Worm (Caenorhabditis elegans) whole organism, L4 larva: Measurements from ENCODE around the gene mig-39.

Experiments used
- F10B5.3 ChIP-seq: sonication (generic microtip); optimal IDR thresholded peaks from 2 replicates; lab custom pipeline; 2016; ENCODE audit warnings: mild to moderate bottlenecking, missing genetic modification characterization, missing compliant biosample characterization
- F26F4.8 ChIP-seq: fragments of 200-800 bp; sonication (Bioruptor generic); conservative IDR thresholded peaks from 2 replicates; pipeline ENCODE4 v1.3.6; 2022; ENCODE audit warnings: missing genetic modification characterization, missing compliant biosample characterization
- T26A8.4 ChIP-seq: fragments of 200-800 bp; sonication (Bioruptor generic); IDR thresholded peaks from 2 replicates; pipeline ENCODE4 v1.3.6; 2022; ENCODE audit warnings: missing genetic modification characterization, missing compliant biosample characterization
- Y105C5A.15 ChIP-seq: fragments of 200-800 bp; sonication (Bioruptor generic); IDR thresholded peaks from 2 replicates; pipeline ENCODE4 v1.3.6; 2022; ENCODE audit warnings: missing genetic modification characterization, missing compliant biosample characterization
- ZK337.2 ChIP-seq: fragments of 200-800 bp; sonication (Bioruptor generic); IDR thresholded peaks from 2 replicates; pipeline ENCODE4 v1.3.6; 2022; ENCODE audit warnings: missing genetic modification reagents, missing genetic modification characterization, missing compliant biosample characterization
- ZK546.5 ChIP-seq, 2 experiments: sonication (generic microtip); optimal IDR thresholded peaks; 2 replicates each; lab custom pipeline; 2017; ENCODE audit warnings: missing biosample characterization in 2 of 2, missing genetic modification characterization in 2 of 2
- ama-1 ChIP-seq: fragments of 150-350 bp; optimal IDR thresholded peaks from 2 replicates; lab custom pipeline; 2014; ENCODE audit warnings: inconsistent platforms, mixed read lengths
- arid-1 ChIP-seq: fragments of 200-800 bp; sonication (Bioruptor generic); conservative IDR thresholded peaks from 2 replicates; pipeline ENCODE4 v1.3.6; 2022; ENCODE audit warnings: missing genetic modification reagents, missing genetic modification characterization, missing compliant biosample characterization
- attf-4 ChIP-seq: sonication (generic microtip); optimal IDR thresholded peaks from 3 replicates; lab custom pipeline; 2017; ENCODE audit warnings: missing biosample characterization, missing genetic modification characterization
- ceh-32 ChIP-seq: sonication (generic microtip); optimal IDR thresholded peaks from 2 replicates; lab custom pipeline; 2016; ENCODE audit warnings: mild to moderate bottlenecking, missing genetic modification characterization, missing compliant biosample characterization; ENCODE audit not compliant: poor library complexity
- ceh-62 ChIP-seq: sonication (generic microtip); optimal IDR thresholded peaks from 2 replicates; lab custom pipeline; 2017; ENCODE audit warnings: missing biosample characterization, missing genetic modification characterization
- ces-1 ChIP-seq: fragments of 150-350 bp; sonication (generic microtip); optimal IDR thresholded peaks from 4 replicates; lab custom pipeline; 2014; ENCODE audit warnings: missing biosample characterization, missing genetic modification reagents, missing genetic modification characterization
- cey-2 ChIP-seq: sonication (generic microtip); optimal IDR thresholded peaks from 3 replicates; lab custom pipeline; 2017; ENCODE audit warnings: missing genetic modification characterization, mild to moderate bottlenecking, missing compliant biosample characterization, antibody characterized with exemption, borderline replicate concordance; ENCODE audit not compliant: insufficient read depth
- daf-19 ChIP-seq: fragments of 200-800 bp; sonication (Bioruptor generic); conservative IDR thresholded peaks from 2 replicates; pipeline ENCODE4 v1.3.6; 2022; ENCODE audit warnings: missing genetic modification characterization, missing compliant biosample characterization
- daf-8 ChIP-seq: fragments of 200-800 bp; sonication (Bioruptor generic); IDR thresholded peaks from 2 replicates; pipeline ENCODE4 v1.3.6; 2022; ENCODE audit warnings: missing genetic modification characterization, missing compliant biosample characterization
- dmd-8 ChIP-seq: fragments of 200-800 bp; sonication (Bioruptor generic); IDR thresholded peaks from 2 replicates; pipeline ENCODE4 v1.3.6; 2022; ENCODE audit warnings: missing genetic modification characterization, missing compliant biosample characterization
- duxl-1 ChIP-seq: sonication (generic microtip); optimal IDR thresholded peaks from 2 replicates; lab custom pipeline; 2016; ENCODE audit warnings: mild to moderate bottlenecking, missing genetic modification characterization, moderate library complexity, missing compliant biosample characterization; ENCODE audit not compliant: poor library complexity
- egl-43 ChIP-seq: fragments of 200-800 bp; sonication (Bioruptor generic); IDR thresholded peaks from 2 replicates; pipeline ENCODE4 v1.3.6; 2022; ENCODE audit warnings: missing genetic modification reagents, missing genetic modification characterization, missing compliant biosample characterization
- fkh-10 ChIP-seq: fragments of 150-350 bp; optimal IDR thresholded peaks from 2 replicates; lab custom pipeline; 2014; ENCODE audit warnings: missing biosample characterization, missing genetic modification reagents, missing genetic modification characterization
- gei-8 ChIP-seq: fragments of 200-800 bp; sonication (Bioruptor generic); optimal IDR thresholded peaks from 2 replicates; lab custom pipeline; 2018; ENCODE audit warnings: mild to moderate bottlenecking, missing genetic modification characterization, missing compliant biosample characterization
- hlh-11 ChIP-seq: fragments of 200-800 bp; sonication (Bioruptor generic); optimal IDR thresholded peaks from 2 replicates; lab custom pipeline; 2018; ENCODE audit warnings: mild to moderate bottlenecking, missing genetic modification characterization, missing compliant biosample characterization
- hmg-1.1 ChIP-seq: fragments of 200-800 bp; sonication (Bioruptor generic); IDR thresholded peaks from 2 replicates; pipeline ENCODE4 v1.3.6; 2022; ENCODE audit warnings: missing genetic modification reagents, missing genetic modification characterization, missing compliant biosample characterization
- jun-1 ChIP-seq: fragments of 150-350 bp; optimal IDR thresholded peaks from 2 replicates; lab custom pipeline; 2014; ENCODE audit warnings: missing biosample characterization, missing genetic modification reagents, missing genetic modification characterization
- lim-7 ChIP-seq: fragments of 200-800 bp; sonication (Bioruptor generic); IDR thresholded peaks from 2 replicates; pipeline ENCODE4 v1.3.6; 2022; ENCODE audit warnings: missing genetic modification characterization, missing compliant biosample characterization
- lin-15B ChIP-seq: fragments of 150-350 bp; sonication (generic microtip); optimal IDR thresholded peaks from 3 replicates; lab custom pipeline; 2014; ENCODE audit warnings: missing biosample characterization, missing genetic modification characterization
- lin-38 ChIP-seq: fragments of 200-800 bp; sonication (Bioruptor generic); IDR thresholded peaks from 2 replicates; pipeline ENCODE4 v1.3.6; 2022; ENCODE audit warnings: missing genetic modification reagents, missing genetic modification characterization, missing compliant biosample characterization
- lin-39 ChIP-seq: fragments of 150-350 bp; optimal IDR thresholded peaks from 2 replicates; lab custom pipeline; 2014; ENCODE audit warnings: missing biosample characterization, missing genetic modification reagents, missing genetic modification characterization
- lir-3 ChIP-seq: sonication (generic microtip); optimal IDR thresholded peaks from 2 replicates; lab custom pipeline; 2016; ENCODE audit warnings: mild to moderate bottlenecking, missing genetic modification characterization, missing compliant biosample characterization
- madf-5 ChIP-seq, 2 experiments: fragments of 200-800 bp; sonication (Bioruptor generic); IDR thresholded peaks; 2 replicates each; pipeline ENCODE4 v1.3.6; 2022; ENCODE audit warnings: missing compliant biosample characterization in 2 of 2, missing genetic modification characterization in 2 of 2
- mdt-29 ChIP-seq: fragments of 200-800 bp; sonication (Bioruptor generic); IDR thresholded peaks from 2 replicates; pipeline ENCODE4 v1.3.6; 2022; ENCODE audit warnings: missing genetic modification reagents, missing genetic modification characterization, missing compliant biosample characterization
- mes-2 ChIP-seq: sonication (generic microtip); optimal IDR thresholded peaks from 2 replicates; lab custom pipeline; 2016; ENCODE audit warnings: missing genotype, mild to moderate bottlenecking, missing genetic modification characterization, missing compliant biosample characterization; ENCODE audit not compliant: poor library complexity, severe bottlenecking
- mxl-2 ChIP-seq: fragments of 200-800 bp; sonication (Bioruptor generic); conservative IDR thresholded peaks from 2 replicates; pipeline ENCODE4 v1.3.6; 2022; ENCODE audit warnings: missing genetic modification reagents, missing genetic modification characterization, missing compliant biosample characterization
- nhr-10 ChIP-seq: fragments of 150-350 bp; optimal IDR thresholded peaks from 2 replicates; lab custom pipeline; 2014; ENCODE audit warnings: missing biosample characterization, missing genetic modification characterization
- nhr-111 ChIP-seq: fragments of 200-800 bp; sonication (Bioruptor generic); optimal IDR thresholded peaks from 2 replicates; lab custom pipeline; 2018; ENCODE audit warnings: mild to moderate bottlenecking, missing genetic modification characterization, missing compliant biosample characterization
- nhr-237 ChIP-seq: sonication (generic microtip); optimal IDR thresholded peaks from 2 replicates; lab custom pipeline; 2017; ENCODE audit warnings: missing biosample characterization, missing genetic modification characterization
- nhr-25 ChIP-seq: sonication (generic microtip); optimal IDR thresholded peaks from 2 replicates; lab custom pipeline; 2017; ENCODE audit warnings: missing genetic modification characterization, mild to moderate bottlenecking, missing compliant biosample characterization, antibody characterized with exemption, moderate library complexity, borderline replicate concordance; ENCODE audit not compliant: insufficient read depth
- nhr-42 ChIP-seq: fragments of 200-800 bp; sonication (Bioruptor generic); IDR thresholded peaks from 2 replicates; pipeline ENCODE4 v1.3.6; 2022; ENCODE audit warnings: missing genetic modification characterization, missing compliant biosample characterization
- nhr-48 ChIP-seq: sonication (generic microtip); optimal IDR thresholded peaks from 2 replicates; lab custom pipeline; 2016; ENCODE audit warnings: mild to moderate bottlenecking, missing genetic modification characterization, missing compliant biosample characterization
- nhr-77 ChIP-seq: fragments of 150-350 bp; optimal IDR thresholded peaks from 2 replicates; lab custom pipeline; 2014; ENCODE audit warnings: missing biosample characterization, missing genetic modification characterization
- pha-4 ChIP-seq, 2 experiments: fragments of 150-350 bp in 1 of 2; fragments of 200-800 bp in 1 of 2; sonication (Bioruptor generic) in 1 of 2; IDR thresholded peaks in 1 of 2; optimal IDR thresholded peaks in 1 of 2; 2 replicates each; pipeline versions ENCODE4 v1.3.6 to Lab custom; 2014 to 2022; ENCODE audit warnings: missing genetic modification characterization in 2 of 2, missing genetic modification reagents in 2 of 2, missing biosample characterization in 1 of 2, missing compliant biosample characterization in 1 of 2
- pqm-1 ChIP-seq: sonication (generic microtip); optimal IDR thresholded peaks from 2 replicates; lab custom pipeline; 2017; ENCODE audit warnings: missing biosample characterization, missing genetic modification characterization
- rbr-2 ChIP-seq: sonication (generic microtip); optimal IDR thresholded peaks from 2 replicates; lab custom pipeline; 2016; ENCODE audit warnings: missing genotype, missing genetic modification characterization, missing compliant biosample characterization
- sdz-12 ChIP-seq: fragments of 200-800 bp; sonication (Bioruptor generic); optimal IDR thresholded peaks from 2 replicates; lab custom pipeline; 2018; ENCODE audit warnings: mild to moderate bottlenecking, missing genetic modification characterization, missing compliant biosample characterization
- unc-39 ChIP-seq: sonication (generic microtip); optimal IDR thresholded peaks from 2 replicates; lab custom pipeline; 2017; ENCODE audit warnings: missing biosample characterization, missing genetic modification characterization
- unc-62 ChIP-seq, 3 experiments: fragments of 150-350 bp in 1 of 3; sonication (generic microtip); optimal IDR thresholded peaks in 2 of 3; peaks in 1 of 3; 1 replicate in 1 of 3; 2 replicates in 2 of 3; lab custom pipeline; 2014 to 2017; ENCODE audit warnings: missing biosample characterization in 3 of 3, missing genetic modification characterization in 3 of 3, missing genetic modification reagents in 3 of 3, missing genotype in 1 of 3
- vab-7 ChIP-seq: fragments of 200-800 bp; sonication (Bioruptor generic); IDR thresholded peaks from 2 replicates; pipeline ENCODE4 v1.3.6; 2022; ENCODE audit warnings: missing genetic modification reagents, missing genetic modification characterization, missing compliant biosample characterization
- zfp-2 ChIP-seq: sonication (generic microtip); optimal IDR thresholded peaks from 2 replicates; lab custom pipeline; 2016; ENCODE audit warnings: mild to moderate bottlenecking, missing genetic modification characterization, missing compliant biosample characterization
- zip-11 ChIP-seq: fragments of 200-800 bp; sonication (Bioruptor generic); IDR thresholded peaks from 2 replicates; pipeline ENCODE4 v1.3.6; 2022; ENCODE audit warnings: missing genetic modification characterization, missing compliant biosample characterization
- ztf-11 ChIP-seq: fragments of 150-350 bp; optimal IDR thresholded peaks from 2 replicates; lab custom pipeline; 2014; ENCODE audit warnings: missing biosample characterization, missing genetic modification characterization

Gene mig-39

DNA sequence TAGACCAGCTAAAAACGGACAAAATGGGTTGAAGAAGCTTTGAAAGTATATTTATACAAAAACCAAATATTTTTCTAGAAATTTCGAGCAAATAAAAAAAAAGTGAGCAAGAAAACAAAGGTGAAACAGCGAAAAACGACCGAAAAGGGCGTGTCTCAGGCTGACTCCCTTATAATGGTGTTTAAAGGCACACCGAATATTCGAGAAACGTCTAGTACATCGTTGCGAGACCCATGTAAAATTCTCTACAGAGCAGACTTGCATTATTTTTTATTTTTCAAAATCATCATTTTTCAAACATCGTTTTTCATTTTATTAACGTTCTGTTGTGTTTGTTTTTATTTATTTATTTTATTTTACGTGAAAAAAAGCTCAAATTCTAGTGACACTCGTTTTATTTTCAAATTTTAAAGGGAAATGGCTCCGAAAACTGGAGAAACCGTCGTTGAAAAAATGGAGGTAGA is 19.9 kb upstream of the mig-39 start, which contains the start of gene rpn-3 (continued):
- peak; percentile 95 for TF ChIP-seq mes-2 (tag; lab: Kevin White, UChicago)
- TF ChIP-seq F26F4.8 (GFP tag; lab: Robert Waterston, UW) = no peak
- peak; percentile 72; the same call in 1 of the 2 replicates for TF ChIP-seq nhr-42 (GFP tag; lab: Robert Waterston, UW)
- TF ChIP-seq nhr-237 (tag; lab: Kevin White, UChicago) = peak; percentile 37
- TF ChIP-seq fkh-10 = peak; percentile 89
- TF ChIP-seq unc-62 (GFP tag; optimal IDR thresholded peaks at IDR 0.05 in 1 of 2; lab: Kevin White, UChicago) = peak in 1 of 2 experiments; percentile 72
- TF ChIP-seq unc-62 (tag; optimal IDR thresholded peaks at IDR 0.05; lab: Kevin White, UChicago) = no peak
- TF ChIP-seq egl-43 = no peak
- TF ChIP-seq vab-7 (GFP tag; lab: Robert Waterston, UW) = no peak; the same call in 1 of the 2 replicates
- peak; percentile 48 for TF ChIP-seq lin-39
- TF ChIP-seq T26A8.4 (GFP tag; lab: Robert Waterston, UW) = peak; percentile 96
- TF ChIP-seq Y105C5A.15 (GFP tag; lab: Robert Waterston, UW) = no peak
- TF ChIP-seq dmd-8 (GFP tag; lab: Robert Waterston, UW) = no peak
- TF ChIP-seq hlh-11 (tag; lab: Kevin White, UChicago) = peak; percentile 95
- TF ChIP-seq ztf-11 (tag; lab: Kevin White, UChicago) = no peak
- peak; percentile 53 for TF ChIP-seq nhr-10 (tag; lab: Kevin White, UChicago)
- peak; percentile 70 for TF ChIP-seq nhr-25 (tag; lab: Kevin White, UChicago)
- no peak for TF ChIP-seq daf-8 (GFP tag; lab: Robert Waterston, UW)
- peak; percentile 89; the same call in 1 of the 2 replicates for TF ChIP-seq arid-1 (GFP tag; lab: Robert Waterston, UW)
- TF ChIP-seq madf-5 (GFP tag; IDR thresholded peaks at IDR 0.05; lab: Robert Waterston, UW) = no peak
- TF ChIP-seq rbr-2 (tag; lab: Kevin White, UChicago) = peak; percentile 95
- TF ChIP-seq hmg-1.1 = peak; percentile 84
- TF ChIP-seq ZK546.5 (tag; optimal IDR thresholded peaks at IDR 0.05; lab: Kevin White, UChicago) = no peak
- peak; percentile 76 for TF ChIP-seq duxl-1
- no peak for TF ChIP-seq nhr-111
- no peak for TF ChIP-seq sdz-12 (GFP tag; lab: Kevin White, UChicago)
- peak; percentile 85 for TF ChIP-seq F10B5.3 (tag; lab: Kevin White, UChicago)
- peak; percentile 61 for TF ChIP-seq lir-3 (tag; lab: Kevin White, UChicago)
- TF ChIP-seq pqm-1 (tag; lab: Kevin White, UChicago) = peak; percentile 42
- TF ChIP-seq attf-4 (tag; lab: Kevin White, UChicago) = no peak
- TF ChIP-seq jun-1 (tag; lab: Kevin White, UChicago) = peak; percentile 74
- TF ChIP-seq zfp-2 (tag; lab: Kevin White, UChicago) = peak; percentile 75
- peak; percentile 93 for TF ChIP-seq pha-4 (GFP tag; IDR thresholded peaks at IDR 0.05; lab: Robert Waterston, UW)
- peak; percentile 98 for TF ChIP-seq pha-4 (tag; optimal IDR thresholded peaks at IDR 0.05; lab: Kevin White, UChicago)
- no peak for TF ChIP-seq ceh-62 (tag; lab: Kevin White, UChicago)
- peak; percentile 74 for TF ChIP-seq nhr-48
- TF ChIP-seq daf-19 (GFP tag; lab: Robert Waterston, UW) = no peak; the same call in 1 of the 2 replicates
- TF ChIP-seq gei-8 (GFP tag; lab: Kevin White, UChicago) = no peak
- TF ChIP-seq lim-7 (GFP tag; lab: Robert Waterston, UW) = no peak
- peak; percentile 99 for TF ChIP-seq lin-38 (GFP tag; lab: Robert Waterston, UW)
- peak; percentile 98 for TF ChIP-seq nhr-77 (tag; lab: Kevin White, UChicago)
- TF ChIP-seq unc-39 (tag; lab: Kevin White, UChicago) = no peak
- TF ChIP-seq zip-11 = no peak
- TF ChIP-seq lin-15B (tag; lab: Kevin White, UChicago) = peak; percentile 73
- TF ChIP-seq cey-2 (tag; lab: Kevin White, UChicago) = no peak
- no peak for TF ChIP-seq mxl-2 (GFP tag; lab: Robert Waterston, UW)
- no peak for TF ChIP-seq ZK337.2
- peak; percentile 75 for TF ChIP-seq ama-1 (lab: Kevin White, UChicago)
- peak; percentile 24 for TF ChIP-seq ces-1 (GFP tag; lab: Kevin White, UChicago)
- peak; percentile 36 for TF ChIP-seq ceh-32 (tag; lab: Kevin White, UChicago)
- peak; percentile 99 for TF ChIP-seq mdt-29 (GFP tag; lab: Robert Waterston, UW)
